Fruit fly (Drosophila melanogaster) whole organism, pupa: ENCODE results near the gene CG5953.

Experiments
- CG10348 ChIP-seq: fragments of 200-800 bp; sonication (Bioruptor generic); IDR thresholded peaks from 2 replicates; pipeline ENCODE4 v1.3.6; 2022; ENCODE audit warnings: missing biosample characterization, missing genetic modification characterization
- CG12605 ChIP-seq: fragments of 200-800 bp; sonication (Bioruptor generic); IDR thresholded peaks from 2 replicates; pipeline ENCODE4 v1.3.6; 2022; ENCODE audit warnings: missing biosample characterization, missing genetic modification characterization
- CG13204 ChIP-seq: fragments of 200-800 bp; sonication (Bioruptor generic); optimal IDR thresholded peaks from 2 replicates; lab custom pipeline; 2018; ENCODE audit warnings: missing biosample characterization, mild to moderate bottlenecking, missing genetic modification characterization, moderate library complexity
- CG14655 ChIP-seq: fragments of 200-800 bp; sonication (Bioruptor generic); optimal IDR thresholded peaks from 3 replicates; lab custom pipeline; 2017; ENCODE audit warnings: mild to moderate bottlenecking, missing biosample characterization, missing genetic modification reagents, missing genetic modification characterization
- CG15710 ChIP-seq: fragments of 200-800 bp; sonication (Bioruptor generic); optimal IDR thresholded peaks from 2 replicates; lab custom pipeline; 2018; ENCODE audit warnings: missing biosample characterization, mild to moderate bottlenecking, missing genetic modification characterization, moderate library complexity
- CG17806 ChIP-seq: fragments of 200-800 bp; sonication (Bioruptor generic); optimal IDR thresholded peaks from 2 replicates; lab custom pipeline; 2018; ENCODE audit warnings: missing biosample characterization, mild to moderate bottlenecking, missing genetic modification characterization, moderate library complexity
- CG32121 ChIP-seq: fragments of 200-800 bp; sonication (Bioruptor generic); IDR thresholded peaks from 2 replicates; pipeline ENCODE4 v1.3.6; 2022; ENCODE audit warnings: missing biosample characterization, missing genetic modification characterization
- CG34367 ChIP-seq: fragments of 200-800 bp; sonication (Bioruptor generic); optimal IDR thresholded peaks from 2 replicates; lab custom pipeline; 2018; ENCODE audit warnings: missing biosample characterization, mild to moderate bottlenecking, missing genetic modification characterization
- CG4496 ChIP-seq: fragments of 200-800 bp; sonication (Bioruptor generic); IDR thresholded peaks from 3 replicates; pipeline ENCODE4 v1.3.6; 2022; ENCODE audit warnings: missing biosample characterization, missing genetic modification characterization
- CG8159 ChIP-seq: fragments of 200-800 bp; sonication (Bioruptor generic); optimal IDR thresholded peaks from 3 replicates; lab custom pipeline; 2018; ENCODE audit warnings: missing biosample characterization, mild to moderate bottlenecking, missing genetic modification characterization, moderate library complexity
- CG8301 ChIP-seq: fragments of 200-800 bp; sonication (Bioruptor generic); optimal IDR thresholded peaks from 2 replicates; lab custom pipeline; 2018; ENCODE audit warnings: missing biosample characterization, mild to moderate bottlenecking, missing genetic modification characterization
- CG9948 ChIP-seq: fragments of 200-800 bp; sonication (Bioruptor generic); optimal IDR thresholded peaks from 2 replicates; lab custom pipeline; 2018; ENCODE audit warnings: missing biosample characterization, mild to moderate bottlenecking, missing genetic modification characterization, moderate library complexity
- D1 ChIP-seq: fragments of 200-800 bp; sonication (Bioruptor generic); optimal IDR thresholded peaks from 2 replicates; lab custom pipeline; 2018; ENCODE audit warnings: missing biosample characterization, mild to moderate bottlenecking, missing genetic modification characterization, moderate library complexity
- EcR ChIP-seq: fragments of 200-800 bp; sonication (Bioruptor generic); optimal IDR thresholded peaks from 3 replicates; lab custom pipeline; 2019; ENCODE audit warnings: missing biosample characterization, missing genetic modification characterization, mild to moderate bottlenecking, moderate library complexity, missing genetic modification reagents
- Ets98B ChIP-seq: fragments of 200-800 bp; sonication (Bioruptor generic); IDR thresholded peaks from 2 replicates; pipeline ENCODE4 v1.3.6; 2022; ENCODE audit warnings: missing biosample characterization, missing genetic modification characterization
- Pif1A ChIP-seq: fragments of 200-800 bp; sonication (Bioruptor generic); optimal IDR thresholded peaks from 3 replicates; lab custom pipeline; 2016; ENCODE audit warnings: missing biosample characterization, missing genetic modification characterization
- Pif1B ChIP-seq: fragments of 200-800 bp; sonication (Bioruptor generic); optimal IDR thresholded peaks from 3 replicates; lab custom pipeline; 2016; ENCODE audit warnings: missing biosample characterization, missing genetic modification characterization
- Snoo ChIP-seq: fragments of 200-800 bp; sonication (Bioruptor generic); optimal IDR thresholded peaks from 3 replicates; lab custom pipeline; 2017; ENCODE audit warnings: missing biosample characterization, mild to moderate bottlenecking, missing genetic modification characterization, inconsistent platforms
- fd96Ca ChIP-seq: fragments of 200-800 bp; sonication (Bioruptor generic); IDR thresholded peaks from 3 replicates; pipeline ENCODE4 v1.3.6; 2022; ENCODE audit warnings: missing biosample characterization, missing genetic modification characterization
- gl ChIP-seq: fragments of 200-800 bp; sonication (Bioruptor generic); optimal IDR thresholded peaks from 2 replicates; lab custom pipeline; 2018; ENCODE audit warnings: missing biosample characterization, mild to moderate bottlenecking, missing genetic modification characterization
- rn ChIP-seq: fragments of 200-800 bp; sonication (Bioruptor generic); IDR thresholded peaks from 2 replicates; pipeline ENCODE4 v1.3.6; 2022; ENCODE audit warnings: missing biosample characterization, missing genetic modification characterization

Gene CG5953

dm6 chr2L:16537049-16537459 is 4.4 kb upstream of the CG5953 start:
- no peak for TF ChIP-seq fd96Ca (GFP tag; lab: Robert Waterston, UW)
- TF ChIP-seq Pif1A (GFP tag; lab: Kevin White, UChicago), result no peak
- peak; percentile 43 for TF ChIP-seq D1 (tag; lab: Kevin White, UChicago)
- peak; percentile 54 for TF ChIP-seq CG8301 (tag; lab: Kevin White, UChicago)
- TF ChIP-seq EcR (GFP tag; lab: Kevin White, UChicago), result no peak
- TF ChIP-seq CG15710 (tag; lab: Kevin White, UChicago), result peak; percentile 67
- TF ChIP-seq Ets98B, result 0 out of 2 replicates have a peak, but pooled peaks have one; percentile 17
- TF ChIP-seq gl (tag; lab: Kevin White, UChicago), result no peak
- TF ChIP-seq CG34367 (tag; lab: Kevin White, UChicago), result peak; percentile 1
- peak; percentile 20; the same call in 1 of the 2 replicates for TF ChIP-seq CG32121 (GFP tag; lab: Robert Waterston, UW)
- peak; percentile 39 for TF ChIP-seq CG17806
- peak; percentile 62 for TF ChIP-seq CG14655 (GFP tag; lab: Kevin White, UChicago)
- TF ChIP-seq CG13204 (GFP tag; lab: Kevin White, UChicago), result no peak
- no peak for TF ChIP-seq Snoo
- TF ChIP-seq CG10348, result no peak
- TF ChIP-seq CG8159 (tag; lab: Kevin White, UChicago), result peak; percentile 84
- no peak for TF ChIP-seq CG12605
- TF ChIP-seq Pif1B (GFP tag; lab: Kevin White, UChicago), result no peak
- no peak for TF ChIP-seq CG4496 (GFP tag; lab: Robert Waterston, UW)
- TF ChIP-seq CG9948, result peak; percentile 59
- TF ChIP-seq rn, result no peak

dm6 chr2L:16536501-16536900 is 3.8 kb upstream of the CG5953 start:
- TF ChIP-seq CG9948 (no peak), D1 (tag; lab: Kevin White, UChicago) (no peak), CG8159 (tag; lab: Kevin White, UChicago) (no peak), EcR (GFP tag; lab: Kevin White, UChicago) (no peak), CG8301 (tag; lab: Kevin White, UChicago) (no peak), CG4496 (GFP tag; lab: Robert Waterston, UW) (peak; percentile 55), fd96Ca (GFP tag; lab: Robert Waterston, UW) (0 out of 3 replicates have a peak, but pooled peaks have one; percentile 53), CG13204 (GFP tag; lab: Kevin White, UChicago) (peak; percentile 21), CG32121 (GFP tag; lab: Robert Waterston, UW) (no peak), CG10348 (no peak), gl (tag; lab: Kevin White, UChicago) (peak; percentile 66), Pif1A (GFP tag; lab: Kevin White, UChicago) (peak; percentile 35), CG34367 (tag; lab: Kevin White, UChicago) (no peak), CG17806 (no peak), Pif1B (GFP tag; lab: Kevin White, UChicago) (peak; percentile 50), CG12605 (peak; percentile 35; the same call in 1 of the 2 replicates), CG15710 (tag; lab: Kevin White, UChicago) (no peak), CG14655 (GFP tag; lab: Kevin White, UChicago) (no peak), Ets98B (peak; percentile 40; the same call in 1 of the 2 replicates), rn (no peak), Snoo (no peak)

dm6 chr2L:16535673-16536144 is 3.0 kb upstream of the CG5953 start:
- TF ChIP-seq CG4496 (GFP tag; lab: Robert Waterston, UW) (peak; percentile 97), Pif1A (GFP tag; lab: Kevin White, UChicago) (peak; percentile 84), CG17806 (peak; percentile 96), CG8159 (tag; lab: Kevin White, UChicago) (peak; percentile 95), CG12605 (peak; percentile 92), Pif1B (GFP tag; lab: Kevin White, UChicago) (peak; percentile 80), D1 (tag; lab: Kevin White, UChicago) (peak; percentile 94), Ets98B (peak; percentile 92), CG8301 (tag; lab: Kevin White, UChicago) (peak; percentile 93), EcR (GFP tag; lab: Kevin White, UChicago) (no peak), fd96Ca (GFP tag; lab: Robert Waterston, UW) (peak; percentile 81), gl (tag; lab: Kevin White, UChicago) (peak; percentile 85), CG32121 (GFP tag; lab: Robert Waterston, UW) (peak; percentile 91), rn (peak; percentile 90), CG10348 (peak; percentile 47; the same call in 1 of the 2 replicates), CG14655 (GFP tag; lab: Kevin White, UChicago) (peak; percentile 91), CG9948 (peak; percentile 93), Snoo (peak; percentile 89), CG34367 (tag; lab: Kevin White, UChicago) (peak; percentile 93), CG15710 (tag; lab: Kevin White, UChicago) (peak; percentile 92), CG13204 (GFP tag; lab: Kevin White, UChicago) (peak; percentile 75)

- TF ChIP-seq CG12605 (no peak), Pif1B (GFP tag; lab: Kevin White, UChicago) (no peak), CG4496 (GFP tag; lab: Robert Waterston, UW) (no peak; the same call in 2 of the 3 replicates), Ets98B (no peak; the same call in 1 of the 2 replicates), CG32121 (GFP tag; lab: Robert Waterston, UW) (no peak; the same call in 1 of the 2 replicates), CG9948 (peak; percentile 53), gl (tag; lab: Kevin White, UChicago) (no peak), CG13204 (GFP tag; lab: Kevin White, UChicago) (no peak), fd96Ca (GFP tag; lab: Robert Waterston, UW) (0 out of 3 replicates have a peak, but pooled peaks have one; percentile 30), CG8301 (tag; lab: Kevin White, UChicago) (peak; percentile 77), CG17806 (no peak), D1 (tag; lab: Kevin White, UChicago) (peak; percentile 50), CG34367 (tag; lab: Kevin White, UChicago) (no peak), CG14655 (GFP tag; lab: Kevin White, UChicago) (peak; percentile 74), Pif1A (GFP tag; lab: Kevin White, UChicago) (peak; percentile 55), Snoo (peak; percentile 61), CG8159 (tag; lab: Kevin White, UChicago) (peak; percentile 47)
Observed at dm6 chr2L:16535071-16535581, 2.4 kb upstream of the CG5953 start.
